Worm (Caenorhabditis elegans) whole organism, L4 larva: ENCODE measurements around the gene Y102E9.6.

ENCODE experiments used
- ctbp-1 ChIP-seq: fragments of 200-800 bp; sonication (Bioruptor generic); IDR thresholded peaks from 2 replicates; pipeline ENCODE4 v1.3.6; 2022; ENCODE audit warnings: missing genetic modification reagents, missing genetic modification characterization, missing compliant biosample characterization
- mxl-3 ChIP-seq: fragments of 200-800 bp; sonication (Bioruptor generic); optimal IDR thresholded peaks from 2 replicates; lab custom pipeline; 2018; ENCODE audit warnings: mild to moderate bottlenecking, missing genetic modification characterization, missing compliant biosample characterization

The Y102E9.6 gene

ce11 chrIII:6690490-6690889 is 46.0 kb downstream of the Y102E9.6 start:
- TF ChIP-seq mxl-3 (no peak), ctbp-1 (0 out of 2 replicates have a peak, but pooled peaks have one; percentile 18)
